Fruit fly (Drosophila melanogaster): Measurements from ENCODE around the gene Ca-beta.

DNA sequence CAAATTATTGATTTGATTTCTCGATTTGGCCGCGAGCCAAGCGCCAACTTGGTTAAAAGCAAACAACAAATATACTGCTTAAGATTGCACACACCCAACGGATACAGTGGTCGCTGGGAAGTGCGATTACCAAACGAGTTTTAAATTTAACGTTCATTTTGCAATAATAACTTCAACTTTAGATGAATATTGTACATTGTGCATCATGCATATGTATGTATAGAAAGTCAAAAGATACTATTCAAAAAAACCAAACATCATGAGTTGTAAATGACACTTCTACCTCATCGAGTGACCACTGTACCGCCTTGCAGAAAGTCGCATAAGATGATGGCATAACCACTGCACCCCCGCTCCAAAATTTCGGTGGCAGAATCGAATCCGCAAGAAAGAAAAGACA is 17.4 kb upstream of the Ca-beta start:
- TF ChIP-seq Fer2 (tag; optimal IDR thresholded peaks at IDR 0.05) (no peak), jing (GFP tag; optimal IDR thresholded peaks at IDR 0.05) (no peak), tin (GFP tag; optimal IDR thresholded peaks at IDR 0.05) (no peak), CG7556 (GFP tag; optimal IDR thresholded peaks at IDR 0.05) (no peak), Mrtf (GFP tag; IDR thresholded peaks at IDR 0.05) (no peak), CG17186 (GFP tag; optimal IDR thresholded peaks at IDR 0.05) (no peak)
